Fruit fly (Drosophila melanogaster) whole organism, adult: ENCODE results near the gene Der-2.

ENCODE experiments used
- CG11617 ChIP-seq: fragments of 200-800 bp; sonication (Bioruptor generic); optimal IDR thresholded peaks from 2 replicates; lab custom pipeline; 2017; ENCODE audit warnings: mild to moderate bottlenecking, missing biosample characterization, missing genetic modification reagents, missing genetic modification characterization
- CG12768 ChIP-seq: fragments of 200-800 bp; sonication (Bioruptor generic); optimal IDR thresholded peaks from 2 replicates; lab custom pipeline; 2017; ENCODE audit warnings: missing biosample characterization, missing genetic modification characterization, mild to moderate bottlenecking, moderate library complexity, missing genetic modification reagents
- CG14711 ChIP-seq: fragments of 200-800 bp; sonication (Bioruptor generic); optimal IDR thresholded peaks from 2 replicates; lab custom pipeline; 2018; ENCODE audit warnings: missing biosample characterization, mild to moderate bottlenecking, missing genetic modification characterization, moderate library complexity
- CG1620 ChIP-seq: fragments of 200-800 bp; sonication (Bioruptor generic); optimal IDR thresholded peaks from 2 replicates; lab custom pipeline; 2016; ENCODE audit warnings: missing biosample characterization, missing genetic modification characterization
- CG33017 ChIP-seq: fragments of 200-800 bp; sonication (Bioruptor generic); optimal IDR thresholded peaks from 2 replicates; lab custom pipeline; 2018; ENCODE audit warnings: missing biosample characterization, mild to moderate bottlenecking, missing genetic modification characterization, moderate library complexity
- CG5204 ChIP-seq: fragments of 200-800 bp; sonication (Bioruptor generic); optimal IDR thresholded peaks from 2 replicates; lab custom pipeline; 2016; ENCODE audit warnings: missing biosample characterization, missing genetic modification characterization
- CG7045 ChIP-seq: fragments of 200-800 bp; sonication (Bioruptor generic); optimal IDR thresholded peaks from 2 replicates; lab custom pipeline; 2017; ENCODE audit warnings: missing biosample characterization, mild to moderate bottlenecking, missing genetic modification characterization
- CG7101 ChIP-seq: fragments of 200-800 bp; sonication (Bioruptor generic); optimal IDR thresholded peaks from 2 replicates; lab custom pipeline; 2018; ENCODE audit warnings: missing biosample characterization, mild to moderate bottlenecking, missing genetic modification characterization, moderate library complexity
- Clk ChIP-seq: fragments of 200-800 bp; sonication (Bioruptor generic); optimal IDR thresholded peaks from 2 replicates; lab custom pipeline; 2017; ENCODE audit warnings: missing biosample characterization, missing genetic modification characterization
- Crg-1 ChIP-seq: fragments of 200-800 bp; sonication (Bioruptor generic); optimal IDR thresholded peaks from 2 replicates; lab custom pipeline; 2016; ENCODE audit warnings: missing biosample characterization, missing genetic modification characterization
- Hr96 ChIP-seq: fragments of 200-800 bp; sonication (Bioruptor generic); optimal IDR thresholded peaks from 2 replicates; lab custom pipeline; 2016; ENCODE audit warnings: missing biosample characterization, missing genetic modification characterization
- Mnt ChIP-seq: fragments of 200-800 bp; sonication (Bioruptor generic); optimal IDR thresholded peaks from 2 replicates; lab custom pipeline; 2016; ENCODE audit warnings: missing biosample characterization, mild to moderate bottlenecking, missing genetic modification characterization
- bab1 ChIP-seq: fragments of 200-800 bp; sonication (Bioruptor generic); optimal IDR thresholded peaks from 3 replicates; lab custom pipeline; 2019; ENCODE audit warnings: missing biosample characterization, mild to moderate bottlenecking, missing genetic modification characterization, moderate library complexity
- cic ChIP-seq: fragments of 200-800 bp; sonication (Bioruptor generic); optimal IDR thresholded peaks from 2 replicates; lab custom pipeline; 2017; ENCODE audit warnings: missing biosample characterization, mild to moderate bottlenecking, missing genetic modification characterization, moderate library complexity
- cnc ChIP-seq, 2 experiments: fragments of >200 bp; optimal IDR thresholded peaks; 2 replicates each; lab custom pipeline; 2017
- kay ChIP-seq: fragments of 200-800 bp; sonication (Bioruptor generic); peaks from one replicate; lab custom pipeline; 2016; ENCODE audit warnings: missing biosample characterization, missing genetic modification characterization, borderline replicate concordance
- ovo ChIP-seq: fragments of 200-800 bp; sonication (Bioruptor generic); optimal IDR thresholded peaks from 2 replicates; lab custom pipeline; 2016; ENCODE audit warnings: missing biosample characterization, missing genetic modification characterization
- pad ChIP-seq: fragments of 200-800 bp; sonication (Bioruptor generic); optimal IDR thresholded peaks from 3 replicates; lab custom pipeline; 2017; ENCODE audit warnings: missing biosample characterization, missing genetic modification characterization, mild to moderate bottlenecking, moderate library complexity, missing genetic modification reagents
- tj ChIP-seq: fragments of 200-800 bp; sonication (Bioruptor generic); optimal IDR thresholded peaks from 3 replicates; lab custom pipeline; 2017; ENCODE audit warnings: missing biosample characterization, mild to moderate bottlenecking, missing genetic modification characterization, moderate library complexity
- toe ChIP-seq: fragments of 200-800 bp; sonication (Bioruptor generic); optimal IDR thresholded peaks from 2 replicates; lab custom pipeline; 2016; ENCODE audit warnings: missing biosample characterization, missing genetic modification characterization

The Der-2 gene

DNA sequence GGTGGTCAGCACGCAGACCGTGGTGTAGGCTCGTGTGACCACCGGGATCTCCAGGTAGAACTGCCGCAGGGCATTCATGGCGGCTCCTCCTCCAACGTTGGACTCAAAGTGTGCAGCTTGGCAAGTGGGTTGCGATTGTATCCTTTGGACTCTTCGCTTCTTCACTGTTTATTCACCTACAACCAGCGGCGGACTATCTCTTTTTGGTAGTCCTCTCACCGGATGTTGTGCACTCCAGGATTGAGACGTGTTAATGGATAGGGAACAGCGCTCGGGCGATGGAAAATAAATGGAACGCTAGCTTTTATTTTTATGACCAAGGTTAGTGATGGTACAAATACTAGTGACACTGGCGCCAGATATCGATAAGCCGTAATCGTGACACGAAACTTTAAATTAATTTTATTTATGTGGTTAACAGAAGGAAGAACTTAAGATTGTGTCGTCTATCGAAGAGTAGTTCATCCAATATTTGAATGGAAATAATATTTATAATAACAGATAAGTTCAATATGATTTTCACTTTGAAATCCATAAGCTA, at the start of gene Der-2:
Der-2 (minus strand) TSS at position 347 of the 541 bp plus-strand sequence.
- no peak for TF ChIP-seq ovo (GFP tag; lab: Kevin White, UChicago)
- TF ChIP-seq toe (GFP tag; lab: Kevin White, UChicago), result no peak
- no peak for TF ChIP-seq Crg-1
- no peak for TF ChIP-seq CG14711
- peak; percentile 38 for TF ChIP-seq kay (GFP tag; lab: Kevin White, UChicago)
- TF ChIP-seq CG11617 (GFP tag; lab: Kevin White, UChicago), result no peak
- no peak for TF ChIP-seq tj
- TF ChIP-seq pad (GFP tag; lab: Kevin White, UChicago), result no peak
- no peak for TF ChIP-seq Hr96 (GFP tag; lab: Kevin White, UChicago)
- peak; percentile 22 for TF ChIP-seq bab1 (GFP tag; lab: Kevin White, UChicago)
- TF ChIP-seq CG5204 (GFP tag; lab: Kevin White, UChicago), result no peak
- TF ChIP-seq CG33017 (tag; lab: Kevin White, UChicago), result no peak
- no peak for TF ChIP-seq CG1620 (GFP tag; lab: Kevin White, UChicago)
- no peak for TF ChIP-seq CG7045 (GFP tag; lab: Kevin White, UChicago)
- no peak for TF ChIP-seq CG12768 (GFP tag; lab: Kevin White, UChicago)

DNA sequence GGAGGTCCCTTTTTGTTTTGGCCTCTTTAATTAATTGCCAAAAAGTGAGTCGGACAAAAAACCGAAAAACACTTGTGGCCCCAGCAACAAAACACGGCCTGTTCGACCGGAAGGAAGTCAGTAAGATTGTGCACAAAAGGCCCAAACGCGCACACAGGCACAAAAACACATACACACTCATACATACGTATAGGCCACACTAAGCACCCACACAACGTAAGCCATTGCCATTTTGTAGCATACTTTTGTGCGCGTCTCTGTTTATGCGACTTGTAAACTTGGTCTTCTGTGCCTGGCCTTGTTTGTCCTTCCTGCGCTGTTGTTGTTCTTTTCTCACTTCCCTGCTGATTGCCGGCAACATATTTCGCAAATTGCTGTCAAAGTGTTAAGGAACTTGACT, 46.4 kb upstream of the Der-2 start:
- TF ChIP-seq pad (GFP tag; lab: Kevin White, UChicago) (no peak), Clk (GFP tag; lab: Kevin White, UChicago) (no peak), Mnt (GFP tag; lab: Kevin White, UChicago) (no peak)

DNA sequence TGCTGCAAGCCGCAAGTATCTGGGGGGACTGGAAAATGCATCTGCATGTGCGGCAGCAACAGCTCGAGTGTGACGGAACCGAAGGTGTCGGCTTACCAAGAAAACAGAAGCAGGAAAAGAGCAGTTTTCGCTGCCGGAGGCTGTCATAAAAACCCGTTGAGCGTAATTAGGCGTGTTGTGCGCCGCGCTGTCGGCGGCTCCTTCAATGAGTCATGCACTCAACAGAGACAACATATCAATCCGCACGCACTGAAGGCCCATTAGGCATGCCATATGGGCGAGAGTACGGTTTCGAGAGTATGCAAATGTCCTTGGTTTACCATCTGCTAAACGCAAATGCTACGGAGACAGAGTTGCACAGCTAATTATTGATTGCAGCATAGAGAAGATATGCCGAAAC, 44.4 kb upstream of the Der-2 start:
- TF ChIP-seq Mnt (GFP tag; lab: Kevin White, UChicago) (no peak), Crg-1 (no peak), CG11617 (GFP tag; lab: Kevin White, UChicago) (no peak), Hr96 (GFP tag; lab: Kevin White, UChicago) (no peak), ovo (GFP tag; lab: Kevin White, UChicago) (no peak), cnc (optimal IDR thresholded peaks at IDR 0.05; lab: Kevin White, UChicago) (no peak), Clk (GFP tag; lab: Kevin White, UChicago) (no peak)

DNA sequence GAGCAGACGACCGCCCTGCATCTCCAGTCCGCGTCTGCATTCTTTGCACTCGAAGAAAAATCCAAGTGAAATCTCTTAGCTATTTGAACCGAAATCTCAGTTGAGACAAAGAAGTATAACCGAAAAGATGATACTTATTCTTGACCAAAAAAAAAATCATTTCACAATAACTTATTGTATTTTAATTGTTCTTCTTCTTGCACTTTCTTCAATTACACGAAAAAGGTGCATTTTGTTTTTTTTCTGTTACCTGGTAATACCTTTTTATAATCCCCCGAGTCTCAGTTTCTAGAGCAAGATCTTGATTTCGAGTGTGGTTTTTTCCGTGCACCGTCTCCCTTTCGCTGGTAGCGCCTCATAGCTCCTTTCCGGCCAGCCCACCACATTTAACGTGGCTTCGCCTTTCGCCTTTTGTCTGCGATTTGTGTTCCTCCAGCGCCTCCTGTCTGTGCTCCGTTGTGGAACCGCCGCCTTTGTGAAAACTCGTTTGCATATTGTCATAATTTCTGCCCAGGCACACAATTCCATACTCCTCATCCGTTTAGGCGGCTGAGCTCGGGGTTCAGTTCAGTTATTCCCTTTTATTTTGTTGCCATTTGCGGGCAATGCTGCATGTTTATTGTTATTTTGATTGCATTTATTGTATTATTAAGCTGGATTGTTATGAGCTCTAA, 42.8 kb upstream of the Der-2 start:
- TF ChIP-seq Crg-1 (no peak), CG7045 (GFP tag; lab: Kevin White, UChicago) (no peak), CG11617 (GFP tag; lab: Kevin White, UChicago) (no peak), CG12768 (GFP tag; lab: Kevin White, UChicago) (no peak), kay (GFP tag; lab: Kevin White, UChicago) (no peak), CG14711 (no peak), CG5204 (GFP tag; lab: Kevin White, UChicago) (no peak), cnc (optimal IDR thresholded peaks at IDR 0.05; lab: Kevin White, UChicago) (no peak), cic (no peak), pad (GFP tag; lab: Kevin White, UChicago) (no peak), Clk (GFP tag; lab: Kevin White, UChicago) (no peak)

DNA sequence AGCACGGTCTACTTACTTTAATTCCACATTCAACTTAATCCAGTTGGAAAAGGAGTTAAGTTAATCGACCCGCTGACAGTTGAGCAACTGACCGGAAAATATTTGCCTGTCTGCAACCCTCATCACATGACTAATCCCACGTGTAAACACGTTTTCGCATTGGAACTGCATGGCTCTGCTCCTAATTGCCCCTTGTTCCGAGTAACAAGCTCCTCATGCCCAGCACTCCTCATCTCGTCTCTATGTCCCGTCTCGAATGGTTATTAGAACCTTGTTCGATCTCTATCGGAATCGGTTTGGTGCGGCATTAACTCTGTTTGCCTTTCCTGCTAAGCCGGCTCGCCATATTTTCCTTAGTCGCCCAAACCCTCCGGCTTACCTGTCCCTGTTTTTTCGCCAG, 42.2 kb upstream of the Der-2 start:
- TF ChIP-seq cnc (optimal IDR thresholded peaks at IDR 0.05; lab: Kevin White, UChicago) (no peak), CG7045 (GFP tag; lab: Kevin White, UChicago) (no peak), cic (no peak), pad (GFP tag; lab: Kevin White, UChicago) (no peak), tj (no peak), Clk (GFP tag; lab: Kevin White, UChicago) (no peak), CG12768 (GFP tag; lab: Kevin White, UChicago) (no peak), toe (GFP tag; lab: Kevin White, UChicago) (no peak), CG11617 (GFP tag; lab: Kevin White, UChicago) (no peak), CG7101 (tag; lab: Kevin White, UChicago) (no peak), CG14711 (no peak), CG5204 (GFP tag; lab: Kevin White, UChicago) (no peak), CG33017 (tag; lab: Kevin White, UChicago) (no peak), Crg-1 (no peak), bab1 (GFP tag; lab: Kevin White, UChicago) (no peak), ovo (GFP tag; lab: Kevin White, UChicago) (no peak), CG1620 (GFP tag; lab: Kevin White, UChicago) (no peak), kay (GFP tag; lab: Kevin White, UChicago) (no peak)

DNA sequence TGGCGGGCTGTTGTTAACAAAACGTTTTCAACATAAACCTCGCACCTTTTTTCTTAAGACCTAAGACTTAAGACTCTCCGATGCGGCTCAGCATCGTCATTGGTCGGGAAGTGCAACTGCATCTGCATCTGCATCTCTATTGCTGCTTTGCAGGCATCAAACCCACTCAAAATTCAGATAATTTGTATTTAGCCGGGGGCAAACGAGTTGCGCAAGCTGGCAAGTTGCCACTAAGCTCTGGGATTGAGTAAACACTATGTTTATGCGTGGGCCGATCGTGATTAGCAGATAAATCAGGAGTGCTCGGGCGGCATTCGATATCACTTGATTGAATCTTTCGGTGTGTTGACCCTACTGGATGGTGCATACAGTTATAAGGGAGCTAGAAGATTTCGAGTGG, 41.5 kb upstream of the Der-2 start:
- TF ChIP-seq Crg-1 (no peak), toe (GFP tag; lab: Kevin White, UChicago) (no peak), CG11617 (GFP tag; lab: Kevin White, UChicago) (no peak), tj (no peak), CG5204 (GFP tag; lab: Kevin White, UChicago) (no peak), Hr96 (GFP tag; lab: Kevin White, UChicago) (no peak), ovo (GFP tag; lab: Kevin White, UChicago) (no peak), bab1 (GFP tag; lab: Kevin White, UChicago) (no peak), CG14711 (no peak), CG1620 (GFP tag; lab: Kevin White, UChicago) (no peak)
